Worm (Caenorhabditis elegans): Measurements from ENCODE around the gene K07C5.3.

- TF ChIP-seq nhr-237 (tag; optimal IDR thresholded peaks at IDR 0.05) (no peak), nhr-76 (tag; optimal IDR thresholded peaks at IDR 0.05) (no peak), lin-13 (tag; optimal IDR thresholded peaks at IDR 0.05) (no peak), unc-62 (GFP tag; optimal IDR thresholded peaks at IDR 0.05) (no peak), ceh-39 (tag; optimal IDR thresholded peaks at IDR 0.05) (no peak), ces-1 (GFP tag; optimal IDR thresholded peaks at IDR 0.05) (no peak), nhr-28 (tag; optimal IDR thresholded peaks at IDR 0.05) (no peak), ham-2 (GFP tag; optimal IDR thresholded peaks at IDR 0.05) (no peak), nhr-2 (tag; optimal IDR thresholded peaks at IDR 0.05) (no peak), pha-4 (tag; optimal IDR thresholded peaks at IDR 0.05) (no peak)
Measured at ce11 chrV:10350054-10350453, 7.2 kb downstream of the K07C5.3 start, which contains the start of gene K07C5.9.

Measured in whole organism, mixed stage, embryonic.